Worm (Caenorhabditis elegans) whole organism, L1 larva: Measurements from ENCODE around the gene krr-1.

Experiments used
- aha-1 ChIP-seq: fragments of 150-350 bp; optimal IDR thresholded peaks from 2 replicates; lab custom pipeline; 2014; ENCODE audit warnings: missing biosample characterization, missing genetic modification characterization
- alr-1 ChIP-seq: fragments of 200-800 bp; sonication (Bioruptor generic); optimal IDR thresholded peaks from 2 replicates; lab custom pipeline; 2018; ENCODE audit warnings: borderline replicate concordance, mild to moderate bottlenecking, missing genetic modification characterization, missing compliant biosample characterization
- aly-2 ChIP-seq: fragments of 150-350 bp; optimal IDR thresholded peaks from 2 replicates; lab custom pipeline; 2014; ENCODE audit warnings: missing biosample characterization, missing genetic modification characterization
- ama-1 ChIP-seq: fragments of 150-350 bp; optimal IDR thresholded peaks from 2 replicates; lab custom pipeline; 2014
- ceh-63 ChIP-seq: fragments of 200-800 bp; sonication (Bioruptor generic); optimal IDR thresholded peaks from 2 replicates; lab custom pipeline; 2018; ENCODE audit warnings: mild to moderate bottlenecking, missing genetic modification characterization, missing compliant biosample characterization
- ceh-82 ChIP-seq, 3 experiments: fragments of 150-350 bp in 1 of 3; sonication (generic microtip) in 2 of 3; optimal IDR thresholded peaks; 2 replicates each; lab custom pipeline; 2014 to 2017; ENCODE audit warnings: missing biosample characterization in 3 of 3, missing genetic modification characterization in 3 of 3
- ceh-88 ChIP-seq: fragments of 200-800 bp; sonication (Bioruptor generic); IDR thresholded peaks from 2 replicates; pipeline ENCODE4 v1.3.6; 2022; ENCODE audit warnings: missing genetic modification characterization, missing compliant biosample characterization
- dpl-1 ChIP-seq, 3 experiments: fragments of 150-350 bp in 2 of 3; sonication (generic microtip) in 1 of 3; optimal IDR thresholded peaks; 2 replicates each; lab custom pipeline; 2014 to 2017; ENCODE audit warnings: missing biosample characterization in 3 of 3, missing genetic modification characterization in 3 of 3, missing genetic modification reagents in 3 of 3
- dsc-1 ChIP-seq: sonication (generic microtip); optimal IDR thresholded peaks from 2 replicates; lab custom pipeline; 2016; ENCODE audit warnings: mild to moderate bottlenecking, missing genetic modification characterization, missing compliant biosample characterization
- efl-1 ChIP-seq, 4 experiments: fragments of 150-350 bp; optimal IDR thresholded peaks in 3 of 4; peaks in 1 of 4; 1 replicate in 1 of 4; 2 replicates in 3 of 4; lab custom pipeline; 2014; ENCODE audit warnings: missing biosample characterization in 2 of 4, missing genetic modification characterization in 2 of 4, missing genetic modification reagents in 2 of 4
- egl-27 ChIP-seq, 2 experiments: fragments of 150-350 bp in 1 of 2; sonication (generic microtip); optimal IDR thresholded peaks; 3 replicates each; lab custom pipeline; 2017 to 2018; ENCODE audit warnings: missing biosample characterization in 2 of 2, missing genetic modification characterization in 2 of 2, missing genetic modification reagents in 2 of 2
- elt-2 ChIP-seq: sonication (generic microtip); optimal IDR thresholded peaks from 2 replicates; lab custom pipeline; 2016; ENCODE audit warnings: missing genetic modification characterization, mild to moderate bottlenecking, inconsistent platforms, missing compliant biosample characterization, missing genetic modification reagents
- elt-3 ChIP-seq, 6 experiments: fragments of 150-350 bp in 1 of 6; sonication (generic microtip); optimal IDR thresholded peaks; 2 replicates each; lab custom pipeline; 2017 to 2018; ENCODE audit warnings: missing biosample characterization in 6 of 6, missing genetic modification characterization in 6 of 6, inconsistent platforms in 1 of 6
- hpl-2 ChIP-seq: fragments of 150-350 bp; optimal IDR thresholded peaks from 2 replicates; lab custom pipeline; 2014; ENCODE audit warnings: missing biosample characterization, missing genetic modification reagents, missing genetic modification characterization
- isw-1 ChIP-seq: fragments of 200-800 bp; sonication (Bioruptor generic); IDR thresholded peaks from 2 replicates; pipeline ENCODE4 v1.3.6; 2022; ENCODE audit warnings: missing genetic modification characterization, missing compliant biosample characterization
- lin-14 ChIP-seq: fragments of 200-800 bp; sonication (Bioruptor generic); optimal IDR thresholded peaks from 2 replicates; lab custom pipeline; 2018; ENCODE audit warnings: mild to moderate bottlenecking, missing genetic modification characterization, moderate library complexity, missing compliant biosample characterization
- lin-35 ChIP-seq, 2 experiments: fragments of 150-350 bp; optimal IDR thresholded peaks; 2 replicates each; lab custom pipeline; 2014; ENCODE audit warnings: missing biosample characterization in 2 of 2, missing genetic modification characterization in 2 of 2, missing genetic modification reagents in 2 of 2
- mab-9 ChIP-seq: fragments of 200-800 bp; sonication (Bioruptor generic); IDR thresholded peaks from 2 replicates; pipeline ENCODE4 v1.3.6; 2022; ENCODE audit warnings: missing genetic modification reagents, missing genetic modification characterization, missing compliant biosample characterization
- mdl-1 ChIP-seq, 2 experiments: fragments of 150-350 bp; optimal IDR thresholded peaks; 2 replicates each; lab custom pipeline; 2014 to 2017; ENCODE audit warnings: missing biosample characterization in 2 of 2, missing genetic modification characterization in 2 of 2, inconsistent platforms in 1 of 2
- mep-1 ChIP-seq: fragments of 150-350 bp; optimal IDR thresholded peaks from 2 replicates; lab custom pipeline; 2014; ENCODE audit warnings: missing biosample characterization, missing genetic modification characterization
- nhr-237 ChIP-seq: fragments of 150-350 bp; optimal IDR thresholded peaks from 2 replicates; lab custom pipeline; 2014; ENCODE audit warnings: missing biosample characterization, missing genetic modification characterization
- nhr-47 ChIP-seq: sonication (generic microtip); optimal IDR thresholded peaks from 2 replicates; lab custom pipeline; 2016; ENCODE audit warnings: mild to moderate bottlenecking, missing genetic modification characterization, moderate library complexity, missing compliant biosample characterization
- nhr-71 ChIP-seq: sonication (generic microtip); optimal IDR thresholded peaks from 2 replicates; lab custom pipeline; 2016; ENCODE audit warnings: mild to moderate bottlenecking, missing genetic modification characterization, moderate library complexity, missing compliant biosample characterization
- nhr-76 ChIP-seq: sonication (generic microtip); optimal IDR thresholded peaks from 2 replicates; lab custom pipeline; 2017; ENCODE audit warnings: missing biosample characterization, missing genetic modification characterization
- nhr-85 ChIP-seq: sonication (generic microtip); peaks from one replicate; lab custom pipeline; 2016; ENCODE audit warnings: missing genetic modification characterization, inconsistent platforms, missing compliant biosample characterization
- nhr-90 ChIP-seq: sonication (generic microtip); optimal IDR thresholded peaks from 2 replicates; lab custom pipeline; 2016; ENCODE audit warnings: mild to moderate bottlenecking, missing genetic modification characterization, missing compliant biosample characterization; ENCODE audit not compliant: poor library complexity
- pag-3 ChIP-seq: sonication (generic microtip); optimal IDR thresholded peaks from 2 replicates; lab custom pipeline; 2017; ENCODE audit warnings: missing genetic modification characterization, mild to moderate bottlenecking, missing compliant biosample characterization, antibody characterized with exemption, borderline replicate concordance; ENCODE audit not compliant: insufficient read depth
- pax-3 ChIP-seq: fragments of 200-800 bp; sonication (Bioruptor generic); optimal IDR thresholded peaks from 2 replicates; lab custom pipeline; 2018; ENCODE audit warnings: mild to moderate bottlenecking, missing genetic modification characterization, moderate library complexity, missing compliant biosample characterization
- snu-23 ChIP-seq: sonication (generic microtip); optimal IDR thresholded peaks from 2 replicates; lab custom pipeline; 2016; ENCODE audit warnings: missing genetic modification characterization, missing compliant biosample characterization
- vab-15 ChIP-seq: sonication (generic microtip); optimal IDR thresholded peaks from 2 replicates; lab custom pipeline; 2017; ENCODE audit warnings: missing genotype, mild to moderate bottlenecking, missing genetic modification characterization, missing compliant biosample characterization
- ztf-11 ChIP-seq, 2 experiments: sonication (generic microtip); optimal IDR thresholded peaks; 2 replicates each; lab custom pipeline; 2016 to 2017; ENCODE audit warnings: missing genetic modification characterization in 2 of 2, missing biosample characterization in 1 of 2, missing compliant biosample characterization in 1 of 2

The krr-1 gene

DNA sequence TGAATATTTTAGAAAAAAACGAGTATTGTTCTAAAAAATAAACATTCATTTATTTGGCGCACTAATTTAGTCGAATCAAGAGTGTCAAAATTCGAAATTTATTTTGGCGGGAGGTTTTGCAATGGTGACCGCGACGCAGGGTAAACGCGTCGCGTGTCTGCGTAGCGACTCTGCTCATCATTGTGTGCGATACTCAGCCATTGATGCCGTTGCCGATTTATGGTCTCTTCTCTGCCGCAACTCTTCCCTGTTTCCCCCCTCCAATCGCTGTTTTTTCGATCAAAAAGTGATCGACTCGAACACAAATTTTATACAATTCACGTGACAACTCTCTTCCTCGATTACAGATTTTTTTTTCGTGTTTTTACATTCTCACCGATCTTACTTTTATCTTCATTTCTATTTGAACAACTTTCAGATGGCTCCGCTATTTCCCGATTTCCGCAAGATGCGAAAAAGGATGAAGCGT is 34.5 kb upstream of the krr-1 start, which contains the start of gene F09G2.2 (continued):
- TF ChIP-seq hpl-2 (GFP tag; lab: Kevin White, UChicago), result peak; percentile 52
- TF ChIP-seq ceh-88 (GFP tag; lab: Robert Waterston, UW), result peak; percentile 74
- peak; percentile 82 for TF ChIP-seq dsc-1 (tag; lab: Kevin White, UChicago)
- TF ChIP-seq aha-1 (tag; lab: Kevin White, UChicago), result no peak
- peak; percentile 88 for TF ChIP-seq isw-1 (GFP tag; lab: Robert Waterston, UW)
- TF ChIP-seq snu-23, result peak; percentile 96

- TF ChIP-seq alr-1 (tag; lab: Kevin White, UChicago) (no peak), ceh-82 (tag; optimal IDR thresholded peaks at IDR 0.05; lab: Kevin White, UChicago) (no peak), nhr-47 (tag; lab: Kevin White, UChicago) (no peak), egl-27 (tag; optimal IDR thresholded peaks at IDR 0.05; lab: Kevin White, UChicago) (no peak), mep-1 (no peak)
Observed at ce11 chrV:7197036-7197435, 34.0 kb upstream of the krr-1 start.

- no peak for TF ChIP-seq dsc-1 (tag; lab: Kevin White, UChicago)
- TF ChIP-seq snu-23, result peak; percentile 9
- TF ChIP-seq nhr-85, result peak; percentile 45
- TF ChIP-seq nhr-237 (tag; lab: Kevin White, UChicago), result no peak
- peak; percentile 2 for TF ChIP-seq pax-3
- TF ChIP-seq mdl-1 (tag; optimal IDR thresholded peaks at IDR 0.05; lab: Kevin White, UChicago), result no peak
- TF ChIP-seq aly-2 (tag; lab: Kevin White, UChicago), result peak; percentile 59
- TF ChIP-seq ama-1 (lab: Kevin White, UChicago), result peak; percentile 81
- TF ChIP-seq lin-35 (GFP tag; optimal IDR thresholded peaks at IDR 0.05; lab: Kevin White, UChicago), result peak in 1 of 2 experiments; percentile 31
- TF ChIP-seq nhr-47 (tag; lab: Kevin White, UChicago), result peak; percentile 4
- peak; percentile 1 for TF ChIP-seq nhr-71 (tag; lab: Kevin White, UChicago)
- peak; percentile 13 for TF ChIP-seq nhr-90 (tag; lab: Kevin White, UChicago)
- TF ChIP-seq elt-2 (tag; lab: Kevin White, UChicago), result peak; percentile 66
- TF ChIP-seq efl-1 (optimal IDR thresholded peaks at IDR 0.05; lab: Kevin White, UChicago), result no peak
- TF ChIP-seq efl-1 (GFP tag; optimal IDR thresholded peaks at IDR 0.05 in 1 of 2; lab: Kevin White, UChicago), result peak in 1 of 2 experiments; percentile 91
- TF ChIP-seq, all 84 proteins: peak for 11
Observed at ce11 chrV:7198403-7198802, 32.6 kb upstream of the krr-1 start.

DNA sequence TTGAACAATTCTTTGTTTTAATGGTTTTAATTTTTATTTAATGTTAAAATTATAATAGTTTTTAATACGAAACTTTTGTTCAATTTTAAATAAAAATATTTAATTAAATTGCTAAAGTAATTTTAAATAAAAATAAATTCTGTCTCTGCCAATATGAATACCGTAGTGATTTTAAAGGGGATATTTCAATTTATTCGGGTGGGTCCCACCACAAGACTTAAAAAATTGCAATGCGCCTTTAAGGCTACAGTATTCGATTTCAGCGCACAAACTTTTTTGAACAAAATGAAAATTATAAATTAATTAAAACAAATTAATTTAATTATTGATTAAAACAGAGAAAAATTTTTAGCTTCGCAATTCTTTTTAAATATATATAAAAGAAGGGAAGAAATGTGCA is 31.9 kb upstream of the krr-1 start:
- TF ChIP-seq pag-3 (tag; lab: Kevin White, UChicago) (no peak), elt-3 (tag; optimal IDR thresholded peaks at IDR 0.05; lab: Kevin White, UChicago) (no peak), ama-1 (lab: Kevin White, UChicago) (no peak), ztf-11 (tag; optimal IDR thresholded peaks at IDR 0.05; lab: Kevin White, UChicago) (no peak), ceh-63 (GFP tag; lab: Kevin White, UChicago) (no peak), lin-14 (GFP tag; lab: Kevin White, UChicago) (no peak), nhr-47 (tag; lab: Kevin White, UChicago) (no peak), nhr-76 (tag; lab: Kevin White, UChicago) (no peak), dpl-1 (GFP tag; optimal IDR thresholded peaks at IDR 0.05; lab: Kevin White, UChicago) (no peak)

DNA sequence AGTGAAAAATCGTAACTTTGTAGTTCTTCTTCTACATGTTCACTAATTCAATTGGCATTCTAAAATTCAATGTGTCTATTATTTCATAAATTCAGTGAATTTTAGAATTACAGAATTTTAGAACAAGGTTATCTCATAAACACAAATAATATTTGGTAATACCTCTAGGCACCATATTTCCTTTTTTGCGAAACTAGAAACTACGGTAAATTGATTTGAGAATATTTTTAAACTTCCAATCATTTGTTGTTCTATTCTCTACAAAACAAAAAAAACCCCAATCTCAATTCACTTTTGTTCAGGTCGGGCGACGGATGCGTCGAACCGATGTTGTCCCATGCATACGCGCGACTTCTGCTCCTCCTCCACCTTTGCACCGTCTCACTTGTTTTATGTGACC is 31.1 kb upstream of the krr-1 start, which contains the start of gene F09G2.1:
Gene F09G2.1 (plus strand): TSS at position 301 of the 400 bp plus-strand sequence.
- no peak for TF ChIP-seq dpl-1 (GFP tag; optimal IDR thresholded peaks at IDR 0.05; lab: Kevin White, UChicago)
- no peak for TF ChIP-seq mdl-1 (tag; optimal IDR thresholded peaks at IDR 0.05; lab: Kevin White, UChicago)
- TF ChIP-seq vab-15 (tag; lab: Kevin White, UChicago), result no peak
- no peak for TF ChIP-seq mab-9 (GFP tag; lab: Robert Waterston, UW)
